Worm (Caenorhabditis elegans) whole organism, early embryonic: ENCODE data around the gene fbxa-75.

Source experiments
- ama-1 ChIP-seq: fragments of 150-350 bp; optimal IDR thresholded peaks from 2 replicates; lab custom pipeline; 2014
- ets-7 ChIP-seq: sonication (generic microtip); optimal IDR thresholded peaks from 2 replicates; lab custom pipeline; 2016; ENCODE audit warnings: missing genotype, missing genetic modification characterization, missing compliant biosample characterization

DNA sequence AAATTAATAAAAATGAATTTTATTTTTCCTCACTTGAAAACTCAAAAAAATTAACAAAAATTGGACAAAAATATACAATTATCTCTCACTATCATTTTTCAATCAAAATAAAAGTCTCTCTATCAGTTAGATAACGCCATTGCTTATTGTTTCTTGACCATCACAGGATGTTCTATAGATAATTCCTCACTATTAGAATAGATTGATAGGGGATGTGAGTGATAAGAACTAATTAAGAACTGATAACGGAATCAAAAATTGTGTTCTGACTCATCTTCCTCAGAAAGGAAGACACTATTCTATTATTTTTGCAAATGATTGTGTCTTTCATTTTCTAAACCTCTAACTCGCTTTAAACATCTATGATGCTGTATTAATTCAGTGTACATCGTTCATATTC is 14.4 kb upstream of the fbxa-75 start:
- TF ChIP-seq ets-7 (tag; lab: Kevin White, UChicago) (no peak), ama-1 (lab: Kevin White, UChicago) (no peak)
